Fruit fly (Drosophila melanogaster): ENCODE results near the gene CG2983.
A peak's percentile ranks its signal among the peaks of the same experiment; 100 is the strongest.

CG2983 gene

dm6 chr2L:2855773-2856615 is 8.6 kb downstream of the CG2983 start, which contains the start of the genes CG3104 and RpS21 (continued):
- peak; percentile 62 for TF ChIP-seq fd102C (GFP tag; optimal IDR thresholded peaks at IDR 0.05)
- TF ChIP-seq Dek (tag; optimal IDR thresholded peaks at IDR 0.05): peak; percentile 71
- TF ChIP-seq dpn (GFP tag; optimal IDR thresholded peaks at IDR 0.05): peak; percentile 79 to 87
- peak; percentile 84 for TF ChIP-seq da (GFP tag; optimal IDR thresholded peaks at IDR 0.05)
- no peak for TF ChIP-seq CG7963 (GFP tag; IDR thresholded peaks at IDR 0.05; ENCODE audit: partially characterized antibody)
- peak; percentile 90 for TF ChIP-seq Rx (GFP tag; IDR thresholded peaks at IDR 0.05)
- peak; percentile 71 for TF ChIP-seq CG12744 (GFP tag; optimal IDR thresholded peaks at IDR 0.05)
- TF ChIP-seq Meics (GFP tag; optimal IDR thresholded peaks at IDR 0.05): peak; percentile 92
- no peak for TF ChIP-seq vnd (GFP tag; IDR thresholded peaks at IDR 0.05; ENCODE audit: partially characterized antibody)
- no peak for TF ChIP-seq salm (tag; optimal IDR thresholded peaks at IDR 0.05)
- TF ChIP-seq pita (GFP tag; optimal IDR thresholded peaks at IDR 0.05): no peak
- TF ChIP-seq CG1024 (GFP tag; IDR thresholded peaks at IDR 0.05): peak; percentile 92
- peak; percentile 15 for TF ChIP-seq oc (tag; optimal IDR thresholded peaks at IDR 0.05)
- no peak for TF ChIP-seq sc (optimal IDR thresholded peaks at IDR 0.05)
- peak; percentile 73 for TF ChIP-seq sc (GFP tag; optimal IDR thresholded peaks at IDR 0.05)
- peak; percentile 81 for TF ChIP-seq Sox100B (GFP tag; optimal IDR thresholded peaks at IDR 0.05)
- TF ChIP-seq CG4404 (GFP tag; IDR thresholded peaks at IDR 0.05): peak; percentile 59; the same call in 1 of the 2 replicates
- TF ChIP-seq sr (GFP tag; IDR thresholded peaks at IDR 0.05): peak; percentile 91
- peak; percentile 47; the same call in 1 of the 3 replicates for TF ChIP-seq knrl (GFP tag; IDR thresholded peaks at IDR 0.05; ENCODE audit: partially characterized antibody)
- peak; percentile 75 for TF ChIP-seq CG1603 (tag; optimal IDR thresholded peaks at IDR 0.05)
- peak; percentile 67 for TF ChIP-seq wor (GFP tag; IDR thresholded peaks at IDR 0.05)
- TF ChIP-seq Xbp1 (GFP tag; optimal IDR thresholded peaks at IDR 0.05): peak; percentile 92
- TF ChIP-seq stc (GFP tag; IDR thresholded peaks at IDR 0.05): peak; percentile 51
- peak; percentile 83 for TF ChIP-seq ATbp (GFP tag; optimal IDR thresholded peaks at IDR 0.05)
- TF ChIP-seq CG7372 (GFP tag; IDR thresholded peaks at IDR 0.05): peak; percentile 88
- peak; percentile 84 for TF ChIP-seq sqz (GFP tag; optimal IDR thresholded peaks at IDR 0.05)
- peak; percentile 67 for TF ChIP-seq Bdp1 (GFP tag; optimal IDR thresholded peaks at IDR 0.05)
- TF ChIP-seq CG1529 (GFP tag; optimal IDR thresholded peaks at IDR 0.05): peak; percentile 74
- TF ChIP-seq bbx (GFP tag; IDR thresholded peaks at IDR 0.05; ENCODE audit: partially characterized antibody): 0 out of 2 replicates have a peak, but pooled peaks have one; percentile 22
- peak; percentile 80 for TF ChIP-seq odd (GFP tag; optimal IDR thresholded peaks at IDR 0.05)
- peak; percentile 90 for TF ChIP-seq Sin3A (optimal IDR thresholded peaks at IDR 0.05)
- peak; percentile 100 for TF ChIP-seq CG13123 (GFP tag; optimal IDR thresholded peaks at IDR 0.05)
- no peak for TF ChIP-seq cad (GFP tag; optimal IDR thresholded peaks at IDR 0.05)
- no peak for TF ChIP-seq Hr78 (GFP tag; optimal IDR thresholded peaks at IDR 0.05)
- TF ChIP-seq Lhr (GFP tag; optimal IDR thresholded peaks at IDR 0.05): peak; percentile 96
- peak; percentile 75 for TF ChIP-seq Oaz (GFP tag; IDR thresholded peaks at IDR 0.05)
- peak; percentile 61 for TF ChIP-seq danr (GFP tag; IDR thresholded peaks at IDR 0.05)
- TF ChIP-seq CG14667 (GFP tag; IDR thresholded peaks at IDR 0.05): peak; percentile 86
- TF ChIP-seq CG17186 (GFP tag; optimal IDR thresholded peaks at IDR 0.05): peak; percentile 81
- TF ChIP-seq Atf-2 (GFP tag; optimal IDR thresholded peaks at IDR 0.05): peak; percentile 64
- TF ChIP-seq lbe (GFP tag; optimal IDR thresholded peaks at IDR 0.05): peak; percentile 58
- TF ChIP-seq lola (GFP tag; optimal IDR thresholded peaks at IDR 0.05): peak in 1 of 3 experiments; percentile 71
- TF ChIP-seq CG12942 (GFP tag; optimal IDR thresholded peaks at IDR 0.05): peak; percentile 76
- TF ChIP-seq CG16815 (GFP tag; optimal IDR thresholded peaks at IDR 0.05): peak; percentile 72
- peak; percentile 28 for TF ChIP-seq btn (GFP tag; optimal IDR thresholded peaks at IDR 0.05)
- peak; percentile 66 for TF ChIP-seq grn (GFP tag; optimal IDR thresholded peaks at IDR 0.05)
- TF ChIP-seq dysf (GFP tag; IDR thresholded peaks at IDR 0.05): peak; percentile 84
- peak; percentile 81 for TF ChIP-seq shn (GFP tag; optimal IDR thresholded peaks at IDR 0.05)
- peak; percentile 93 for TF ChIP-seq CG9727 (GFP tag; optimal IDR thresholded peaks at IDR 0.05)

All from whole organism, embryonic.